Fruit fly (Drosophila melanogaster) whole organism, prepupa: Measurements from ENCODE around the gene Lst8.
A peak's percentile ranks its signal among the peaks of the same experiment; 100 is the strongest.

ENCODE experiments used
- Blimp-1 ChIP-seq: fragments of 200-800 bp; sonication (Bioruptor generic); optimal IDR thresholded peaks from 3 replicates; lab custom pipeline; 2017; ENCODE audit warnings: missing biosample characterization, missing genetic modification characterization, mild to moderate bottlenecking, moderate library complexity, missing genetic modification reagents
- CG11294 ChIP-seq: fragments of 200-800 bp; sonication (Bioruptor generic); IDR thresholded peaks from 2 replicates; pipeline ENCODE4 v1.3.6; 2022; ENCODE audit warnings: missing biosample characterization, missing genetic modification characterization
- CG1621 ChIP-seq: fragments of 200-800 bp; sonication (Bioruptor generic); optimal IDR thresholded peaks from 3 replicates; lab custom pipeline; 2018; ENCODE audit warnings: missing biosample characterization, mild to moderate bottlenecking, missing genetic modification characterization
- CG16779 ChIP-seq: fragments of 200-800 bp; sonication (Bioruptor generic); optimal IDR thresholded peaks from 3 replicates; lab custom pipeline; 2017; ENCODE audit warnings: missing biosample characterization, mild to moderate bottlenecking, missing genetic modification characterization
- CG31627 ChIP-seq: fragments of 200-800 bp; sonication (Bioruptor generic); optimal IDR thresholded peaks from 3 replicates; lab custom pipeline; 2016; ENCODE audit warnings: missing biosample characterization, missing genetic modification characterization
- CG32006 ChIP-seq: fragments of 200-800 bp; sonication (Bioruptor generic); optimal IDR thresholded peaks from 3 replicates; lab custom pipeline; 2017; ENCODE audit warnings: missing biosample characterization, mild to moderate bottlenecking, missing genetic modification characterization
- CG3919 ChIP-seq: fragments of 200-800 bp; sonication (Bioruptor generic); optimal IDR thresholded peaks from 3 replicates; lab custom pipeline; 2016; ENCODE audit warnings: missing biosample characterization, missing genetic modification characterization
- CG6163 ChIP-seq: fragments of 200-800 bp; sonication (Bioruptor generic); IDR thresholded peaks from 3 replicates; pipeline ENCODE4 v1.3.6; 2022; ENCODE audit warnings: missing biosample characterization, missing genetic modification characterization
- CG6792 ChIP-seq: fragments of 200-800 bp; sonication (Bioruptor generic); optimal IDR thresholded peaks from 3 replicates; lab custom pipeline; 2016; ENCODE audit warnings: missing biosample characterization, missing genetic modification characterization
- CG6808 ChIP-seq: fragments of 200-800 bp; sonication (Bioruptor generic); optimal IDR thresholded peaks from 3 replicates; lab custom pipeline; 2017; ENCODE audit warnings: missing biosample characterization, missing genetic modification characterization, mild to moderate bottlenecking, moderate library complexity, missing genetic modification reagents
- CG6854 ChIP-seq: fragments of 200-800 bp; sonication (Bioruptor generic); optimal IDR thresholded peaks from 2 replicates; lab custom pipeline; 2017; ENCODE audit warnings: missing biosample characterization, mild to moderate bottlenecking, missing genetic modification characterization
- CG7368 ChIP-seq: fragments of 200-800 bp; sonication (Bioruptor generic); optimal IDR thresholded peaks from 3 replicates; lab custom pipeline; 2016; ENCODE audit warnings: missing biosample characterization, missing genetic modification characterization
- CG8119 ChIP-seq: fragments of 200-800 bp; sonication (Bioruptor generic); IDR thresholded peaks from 3 replicates; pipeline ENCODE4 v1.3.6; 2022; ENCODE audit warnings: missing biosample characterization, missing genetic modification characterization
- CG8632 ChIP-seq: fragments of 200-800 bp; sonication (Bioruptor generic); optimal IDR thresholded peaks from 3 replicates; lab custom pipeline; 2016; ENCODE audit warnings: missing biosample characterization, missing genetic modification characterization
- CG9139 ChIP-seq: fragments of 200-800 bp; sonication (Bioruptor generic); optimal IDR thresholded peaks from 3 replicates; lab custom pipeline; 2017; ENCODE audit warnings: missing biosample characterization, mild to moderate bottlenecking, missing genetic modification characterization
- Eip75B ChIP-seq: fragments of 200-800 bp; sonication (Bioruptor generic); optimal IDR thresholded peaks from 3 replicates; lab custom pipeline; 2016; ENCODE audit warnings: missing biosample characterization, missing genetic modification characterization
- Eip78C ChIP-seq: fragments of 200-800 bp; sonication (Bioruptor generic); peaks from one replicate; lab custom pipeline; 2016; ENCODE audit warnings: missing biosample characterization, missing genetic modification characterization
- Eip93F ChIP-seq: fragments of 200-800 bp; sonication (Bioruptor generic); optimal IDR thresholded peaks from 2 replicates; lab custom pipeline; 2016; ENCODE audit warnings: missing biosample characterization, mild to moderate bottlenecking, missing genetic modification characterization
- Ets21C ChIP-seq: fragments of 200-800 bp; sonication (Bioruptor generic); optimal IDR thresholded peaks from 3 replicates; lab custom pipeline; 2016; ENCODE audit warnings: missing biosample characterization, missing genetic modification characterization
- Ets96B ChIP-seq: fragments of 200-800 bp; optimal IDR thresholded peaks from 2 replicates; lab custom pipeline; 2019; ENCODE audit warnings: missing biosample characterization, mild to moderate bottlenecking, missing genetic modification characterization, moderate library complexity
- Gug ChIP-seq: fragments of 200-800 bp; sonication (Bioruptor generic); IDR thresholded peaks from 2 replicates; pipeline ENCODE4 v1.3.6; 2022; ENCODE audit warnings: missing biosample characterization, missing genetic modification characterization
- Hr38 ChIP-seq: sonication (Bioruptor generic); optimal IDR thresholded peaks from 2 replicates; lab custom pipeline; 2016; ENCODE audit warnings: missing biosample characterization, missing genetic modification characterization
- Hr4 ChIP-seq: fragments of 200-800 bp; sonication (Bioruptor generic); optimal IDR thresholded peaks from 3 replicates; lab custom pipeline; 2016; ENCODE audit warnings: missing biosample characterization, missing genetic modification characterization
- Lpt ChIP-seq: fragments of 200-800 bp; sonication (Bioruptor generic); optimal IDR thresholded peaks from 3 replicates; lab custom pipeline; 2016; ENCODE audit warnings: missing biosample characterization, missing genetic modification characterization
- Met ChIP-seq: fragments of 200-800 bp; sonication (Bioruptor generic); optimal IDR thresholded peaks from 3 replicates; lab custom pipeline; 2016; ENCODE audit warnings: missing biosample characterization, missing genetic modification characterization
- OdsH ChIP-seq: fragments of 200-800 bp; sonication (Bioruptor generic); optimal IDR thresholded peaks from 3 replicates; lab custom pipeline; 2016; ENCODE audit warnings: missing biosample characterization, missing genetic modification characterization
- Smox ChIP-seq: fragments of 200-800 bp; sonication (Bioruptor generic); optimal IDR thresholded peaks from 3 replicates; lab custom pipeline; 2016; ENCODE audit warnings: missing biosample characterization, missing genetic modification characterization
- Sox14 ChIP-seq: fragments of 200-800 bp; sonication (Bioruptor generic); optimal IDR thresholded peaks from 3 replicates; lab custom pipeline; 2016; ENCODE audit warnings: missing biosample characterization, missing genetic modification characterization
- Sox15 ChIP-seq: fragments of 200-800 bp; sonication (Bioruptor generic); optimal IDR thresholded peaks from 3 replicates; lab custom pipeline; 2016; ENCODE audit warnings: missing biosample characterization, missing genetic modification characterization
- achi ChIP-seq: fragments of 200-800 bp; sonication (Bioruptor generic); optimal IDR thresholded peaks from 3 replicates; lab custom pipeline; 2016; ENCODE audit warnings: missing biosample characterization, missing genetic modification characterization
- dac ChIP-seq: fragments of 200-800 bp; sonication (Bioruptor generic); optimal IDR thresholded peaks from 2 replicates; lab custom pipeline; 2017; ENCODE audit warnings: missing biosample characterization, mild to moderate bottlenecking, missing genetic modification characterization
- dsx ChIP-seq: fragments of 200-800 bp; optimal IDR thresholded peaks from 3 replicates; lab custom pipeline; 2019; ENCODE audit warnings: missing biosample characterization, mild to moderate bottlenecking, missing genetic modification characterization, moderate library complexity; ENCODE audit not compliant: poor library complexity, severe bottlenecking
- eg ChIP-seq: fragments of 200-800 bp; sonication (Bioruptor generic); IDR thresholded peaks from 3 replicates; pipeline ENCODE4 v1.3.6; 2022; ENCODE audit warnings: missing biosample characterization, missing genetic modification characterization
- fd85E ChIP-seq: fragments of 200-800 bp; sonication (Bioruptor generic); optimal IDR thresholded peaks from 3 replicates; lab custom pipeline; 2016; ENCODE audit warnings: missing biosample characterization, missing genetic modification characterization
- fkh ChIP-seq: fragments of 200-800 bp; sonication (Bioruptor generic); optimal IDR thresholded peaks from 3 replicates; lab custom pipeline; 2017; ENCODE audit warnings: missing biosample characterization, mild to moderate bottlenecking, missing genetic modification characterization, moderate library complexity
- lz ChIP-seq: fragments of 200-800 bp; sonication (Bioruptor generic); optimal IDR thresholded peaks from 3 replicates; lab custom pipeline; 2016; ENCODE audit warnings: missing biosample characterization, missing genetic modification characterization
- pdm3 ChIP-seq: fragments of 200-800 bp; sonication (Bioruptor generic); optimal IDR thresholded peaks from 3 replicates; lab custom pipeline; 2016; ENCODE audit warnings: missing biosample characterization, missing genetic modification characterization
- salr ChIP-seq, 2 experiments: fragments of 200-800 bp; sonication (Bioruptor generic); optimal IDR thresholded peaks; 3 replicates each; lab custom pipeline; 2016 to 2018; ENCODE audit warnings: missing biosample characterization in 2 of 2, missing genetic modification characterization in 2 of 2, mild to moderate bottlenecking in 1 of 2
- spab ChIP-seq: fragments of 200-800 bp; sonication (Bioruptor generic); optimal IDR thresholded peaks from 2 replicates; lab custom pipeline; 2017; ENCODE audit warnings: missing biosample characterization, mild to moderate bottlenecking, missing genetic modification characterization, missing genetic modification reagents
- ss ChIP-seq, 2 experiments: fragments of 200-800 bp; sonication (Bioruptor generic); optimal IDR thresholded peaks; 2 replicates in 1 of 2; 3 replicates in 1 of 2; lab custom pipeline; 2017 to 2018; ENCODE audit warnings: mild to moderate bottlenecking in 2 of 2, missing biosample characterization in 2 of 2, missing genetic modification characterization in 2 of 2, moderate library complexity in 1 of 2
- svp ChIP-seq: fragments of 200-800 bp; sonication (Bioruptor generic); peaks from one replicate; lab custom pipeline; 2016; ENCODE audit warnings: missing biosample characterization, missing genetic modification characterization
- topi ChIP-seq: fragments of 200-800 bp; sonication (Bioruptor generic); optimal IDR thresholded peaks from 3 replicates; lab custom pipeline; 2016; ENCODE audit warnings: missing biosample characterization, missing genetic modification characterization
- vri ChIP-seq: fragments of 200-800 bp; sonication (Bioruptor generic); optimal IDR thresholded peaks from 3 replicates; lab custom pipeline; 2016; ENCODE audit warnings: missing biosample characterization, mild to moderate bottlenecking, missing genetic modification characterization

The Lst8 gene

DNA sequence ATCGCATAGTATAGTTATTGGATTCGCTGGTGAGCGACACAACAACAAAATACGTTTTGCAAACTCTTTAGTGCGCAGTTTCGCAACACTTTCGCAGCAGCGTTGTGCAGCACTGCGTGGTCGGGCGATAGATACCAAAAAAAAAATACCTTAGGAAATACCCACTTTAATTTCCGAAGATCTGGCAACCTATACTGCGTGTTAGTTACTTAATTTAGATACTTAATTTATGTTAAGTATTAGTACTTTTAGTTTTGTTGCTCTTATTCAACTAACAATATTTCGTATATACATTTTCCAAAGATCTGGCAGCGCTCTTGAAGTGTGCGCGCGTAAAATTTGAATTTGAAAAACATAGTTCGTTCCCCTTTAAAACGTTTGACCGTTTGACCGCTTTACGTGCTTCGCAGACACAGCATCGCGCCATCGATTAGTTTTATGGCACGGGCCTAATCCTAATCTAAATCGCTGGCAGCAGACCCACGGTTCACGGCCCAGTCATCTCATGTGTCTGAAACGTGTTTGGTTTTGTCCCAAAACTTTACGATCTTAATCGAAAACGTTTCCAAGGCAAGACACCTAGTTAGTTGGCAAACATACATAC, 25.7 kb downstream of the Lst8 start, which contains the start of gene LPCAT (continued):
- TF ChIP-seq CG1621 (tag; lab: Kevin White, UChicago) (no peak), Met (peak; percentile 48), CG6854 (no peak), ss (GFP tag; optimal IDR thresholded peaks at IDR 0.05; lab: Kevin White, UChicago) (no peak), lz (peak; percentile 73), CG6163 (GFP tag; lab: Robert Waterston, UW) (peak; percentile 70), topi (peak; percentile 81), svp (GFP tag; lab: Kevin White, UChicago) (peak; percentile 82), CG3919 (GFP tag; lab: Kevin White, UChicago) (peak; percentile 61), Eip75B (GFP tag; lab: Kevin White, UChicago) (peak; percentile 50), Hr4 (GFP tag; lab: Kevin White, UChicago) (peak; percentile 53), CG7368 (GFP tag; lab: Kevin White, UChicago) (no peak), Sox15 (peak; percentile 48), Blimp-1 (no peak), fd85E (GFP tag; lab: Kevin White, UChicago) (no peak), CG9139 (GFP tag; lab: Kevin White, UChicago) (no peak), Gug (GFP tag; lab: Robert Waterston, UW) (peak; percentile 69), pdm3 (peak; percentile 36), fkh (GFP tag; lab: Kevin White, UChicago) (no peak), CG8632 (GFP tag; lab: Kevin White, UChicago) (no peak), Eip93F (no peak), CG11294 (peak; percentile 30; the same call in 1 of the 2 replicates), spab (GFP tag; lab: Kevin White, UChicago) (no peak), salr (GFP tag; optimal IDR thresholded peaks at IDR 0.05; lab: Kevin White, UChicago) (peak in 1 of 2 experiments; percentile 0), CG31627 (GFP tag; lab: Kevin White, UChicago) (peak; percentile 77), Ets96B (tag; lab: Kevin White, UChicago) (peak; percentile 48), OdsH (GFP tag; lab: Kevin White, UChicago) (peak; percentile 46), Ets21C (GFP tag; lab: Kevin White, UChicago) (peak; percentile 41), eg (peak; percentile 74; the same call in 2 of the 3 replicates), Eip78C (GFP tag; lab: Kevin White, UChicago) (peak; percentile 92), vri (GFP tag; lab: Kevin White, UChicago) (peak; percentile 2), CG16779 (tag; lab: Kevin White, UChicago) (no peak), CG6808 (GFP tag; lab: Kevin White, UChicago) (peak; percentile 26), Lpt (no peak), Smox (GFP tag; lab: Kevin White, UChicago) (peak; percentile 23), dsx (GFP tag; lab: Kevin White, UChicago) (no peak), achi (GFP tag; lab: Kevin White, UChicago) (peak; percentile 56), CG32006 (GFP tag; lab: Kevin White, UChicago) (no peak), Sox14 (GFP tag; lab: Kevin White, UChicago) (peak; percentile 26), Hr38 (GFP tag; lab: Kevin White, UChicago) (no peak), CG8119 (GFP tag; lab: Robert Waterston, UW) (peak; percentile 57; the same call in 2 of the 3 replicates), dac (GFP tag; lab: Kevin White, UChicago) (no peak), CG6792 (GFP tag; lab: Kevin White, UChicago) (no peak)
